Fruit fly (Drosophila melanogaster): ENCODE results near the gene TFAM.

dm6 chr3R:20585566-20585965 lies 8.8 kb upstream of the TFAM start, which contains the start of gene CG16953:
- TF ChIP-seq CG10348 (GFP tag; IDR thresholded peaks at IDR 0.05) (no peak), EcR (GFP tag; optimal IDR thresholded peaks at IDR 0.05) (peak; percentile 5), CG17806 (tag; optimal IDR thresholded peaks at IDR 0.05) (no peak), D1 (tag; optimal IDR thresholded peaks at IDR 0.05) (no peak), CG9948 (tag; optimal IDR thresholded peaks at IDR 0.05) (no peak), Ets98B (GFP tag; IDR thresholded peaks at IDR 0.05) (no peak), CG8301 (tag; optimal IDR thresholded peaks at IDR 0.05) (no peak), rn (GFP tag; IDR thresholded peaks at IDR 0.05) (no peak), CG12605 (GFP tag; IDR thresholded peaks at IDR 0.05) (no peak), CG8159 (tag; optimal IDR thresholded peaks at IDR 0.05) (no peak), CG34367 (tag; optimal IDR thresholded peaks at IDR 0.05) (no peak), gl (tag; optimal IDR thresholded peaks at IDR 0.05) (no peak), Pif1B (GFP tag; optimal IDR thresholded peaks at IDR 0.05) (no peak)
